Fruit fly (Drosophila melanogaster): ENCODE results near the gene CG16721.
A peak's percentile ranks its signal among the peaks of the same experiment; 100 is the strongest.

CG16721 gene

DNA sequence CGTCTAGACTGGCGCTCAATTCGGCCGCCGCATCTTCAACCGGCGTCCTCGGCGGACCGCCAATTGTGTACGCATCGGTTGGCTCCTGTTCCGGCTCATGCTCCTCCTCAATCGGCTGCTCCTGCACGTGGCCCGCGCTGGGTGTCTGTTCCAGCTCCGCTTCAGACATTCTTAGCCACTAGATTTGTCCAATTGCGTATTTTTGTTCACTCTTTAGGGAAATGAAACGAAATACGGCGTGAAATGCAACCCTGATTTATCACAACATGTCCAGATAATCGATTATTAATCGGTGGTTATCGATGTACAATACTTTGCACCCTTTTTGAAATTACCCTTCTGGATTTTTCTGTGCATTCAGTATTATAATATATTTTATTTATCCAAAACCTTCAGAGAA is 3.1 kb upstream of the CG16721 start, which contains the start of gene mof (continued):
- TF ChIP-seq tgo (GFP tag; IDR thresholded peaks at IDR 0.05) (no peak), CG8290 (GFP tag; optimal IDR thresholded peaks at IDR 0.05) (no peak), CG8290 (tag; optimal IDR thresholded peaks at IDR 0.05) (no peak), CG17186 (GFP tag; optimal IDR thresholded peaks at IDR 0.05) (no peak), Sry-δ (GFP tag; optimal IDR thresholded peaks at IDR 0.05) (peak; percentile 50), Scr (GFP tag; IDR thresholded peaks at IDR 0.05; ENCODE audit: partially characterized antibody) (peak; percentile 75), pzg (GFP tag; optimal IDR thresholded peaks at IDR 0.05) (peak; percentile 50), CG7928 (GFP tag; optimal IDR thresholded peaks at IDR 0.05) (peak; percentile 80), Lhr (GFP tag; optimal IDR thresholded peaks at IDR 0.05) (no peak), MBD-R2 (GFP tag; IDR thresholded peaks at IDR 0.05) (peak; percentile 79), Sin3A (optimal IDR thresholded peaks at IDR 0.05) (no peak), hbn (GFP tag; IDR thresholded peaks at IDR 0.05; ENCODE audit: partially characterized antibody) (peak; percentile 64), unc-4 (GFP tag; IDR thresholded peaks at IDR 0.05; ENCODE audit: partially characterized antibody) (peak; percentile 76), BEAF-32 (GFP tag; optimal IDR thresholded peaks at IDR 0.05) (peak; percentile 62), CG6813 (GFP tag; optimal IDR thresholded peaks at IDR 0.05) (no peak), Optix (GFP tag; IDR thresholded peaks at IDR 0.05) (no peak), CG4730 (GFP tag; IDR thresholded peaks at IDR 0.05) (no peak), CG3995 (GFP tag; optimal IDR thresholded peaks at IDR 0.05) (peak; percentile 44), zen2 (GFP tag; IDR thresholded peaks at IDR 0.05; ENCODE audit: partially characterized antibody) (peak; percentile 74), unpg (GFP tag; optimal IDR thresholded peaks at IDR 0.05) (no peak), seq (GFP tag; IDR thresholded peaks at IDR 0.05) (no peak), CG6791 (GFP tag; IDR thresholded peaks at IDR 0.05; ENCODE audit: partially characterized antibody) (peak; percentile 79), Doc3 (GFP tag; IDR thresholded peaks at IDR 0.05; ENCODE audit: partially characterized antibody) (peak; percentile 58), CG7963 (GFP tag; IDR thresholded peaks at IDR 0.05; ENCODE audit: partially characterized antibody) (peak; percentile 77), Elba2 (GFP tag; optimal IDR thresholded peaks at IDR 0.05) (peak; percentile 30), dysf (GFP tag; IDR thresholded peaks at IDR 0.05) (no peak), CG5953 (GFP tag; IDR thresholded peaks at IDR 0.05) (no peak)

DNA sequence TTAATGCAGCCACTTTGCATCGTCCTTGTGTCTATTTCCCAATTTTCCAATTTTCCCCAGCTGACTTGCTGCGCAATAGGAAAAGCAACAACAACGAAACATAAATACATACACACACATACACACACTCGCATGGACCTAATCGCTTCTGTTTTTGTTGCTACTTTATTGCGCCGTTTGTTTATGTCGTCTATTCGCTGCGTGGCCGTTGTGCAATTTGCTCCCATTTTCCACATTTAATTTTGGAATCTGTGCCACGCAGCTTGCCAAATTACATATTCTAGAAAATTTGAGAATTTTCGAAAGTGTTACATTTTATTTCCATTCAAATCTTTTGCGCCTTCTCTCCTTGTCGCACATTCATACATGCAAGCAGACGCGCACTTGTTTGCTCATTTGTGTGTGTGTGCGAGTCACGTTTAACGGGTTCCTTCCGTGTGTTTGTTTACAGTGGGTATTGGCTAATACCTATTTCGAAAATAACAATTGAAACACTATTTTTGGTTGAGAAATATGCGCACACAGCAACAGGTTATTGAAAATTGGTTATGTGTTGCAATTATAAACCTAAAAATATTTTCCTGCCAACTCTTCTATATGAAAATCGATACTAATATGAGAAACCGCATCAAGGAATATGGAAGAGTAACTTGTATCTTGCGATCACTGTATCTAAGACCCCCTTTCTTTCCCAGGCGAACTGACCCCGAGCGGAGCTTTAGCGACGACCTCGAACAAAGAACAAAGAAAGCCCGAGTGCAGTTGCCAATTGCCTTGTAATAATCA is 663 bp downstream of the CG16721 start:
- no peak for TF ChIP-seq dan (GFP tag; IDR thresholded peaks at IDR 0.05)
- peak; percentile 74 for TF ChIP-seq CG2120 (GFP tag; optimal IDR thresholded peaks at IDR 0.05)
- peak; percentile 26 for TF ChIP-seq CG2202 (tag; optimal IDR thresholded peaks at IDR 0.05)
- no peak for TF ChIP-seq unc-4 (GFP tag; IDR thresholded peaks at IDR 0.05; ENCODE audit: partially characterized antibody)
- peak; percentile 71 for TF ChIP-seq gem (tag; optimal IDR thresholded peaks at IDR 0.05)
- TF ChIP-seq CG4328 (GFP tag; optimal IDR thresholded peaks at IDR 0.05): peak; percentile 34
- TF ChIP-seq slbo (GFP tag; IDR thresholded peaks at IDR 0.05): peak; percentile 52
- no peak for TF ChIP-seq Dad (GFP tag; optimal IDR thresholded peaks at IDR 0.05)
- no peak for TF ChIP-seq cad (GFP tag; optimal IDR thresholded peaks at IDR 0.05)
- TF ChIP-seq cg (GFP tag; optimal IDR thresholded peaks at IDR 0.05): peak; percentile 95
- TF ChIP-seq Nf-YC (tag; optimal IDR thresholded peaks at IDR 0.05): peak; percentile 35
- TF ChIP-seq CG8089 (GFP tag; optimal IDR thresholded peaks at IDR 0.05): peak; percentile 29
- peak; percentile 31 for TF ChIP-seq CG34376 (GFP tag; optimal IDR thresholded peaks at IDR 0.05)
- TF ChIP-seq D (optimal IDR thresholded peaks at IDR 0.05): no peak
- peak; percentile 32 for TF ChIP-seq D (GFP tag; optimal IDR thresholded peaks at IDR 0.05)
- TF ChIP-seq hth (optimal IDR thresholded peaks at IDR 0.05): no peak
- no peak for TF ChIP-seq ftz-f1 (GFP tag; optimal IDR thresholded peaks at IDR 0.05)
- TF ChIP-seq CG10209 (GFP tag; optimal IDR thresholded peaks at IDR 0.05): peak; percentile 22
- 0 out of 2 replicates have a peak, but pooled peaks have one; percentile 39 for TF ChIP-seq CG6689 (GFP tag; IDR thresholded peaks at IDR 0.05)
- no peak for TF ChIP-seq CG34224 (GFP tag; IDR thresholded peaks at IDR 0.05; ENCODE audit: partially characterized antibody)
- TF ChIP-seq CG12744 (GFP tag; optimal IDR thresholded peaks at IDR 0.05): peak; percentile 26
- TF ChIP-seq CG4424 (GFP tag; optimal IDR thresholded peaks at IDR 0.05): peak; percentile 44
- peak; percentile 2 for TF ChIP-seq dm (GFP tag; optimal IDR thresholded peaks at IDR 0.05)
- TF ChIP-seq MESR4 (GFP tag; optimal IDR thresholded peaks at IDR 0.05): peak; percentile 8
- TF ChIP-seq sr (GFP tag; IDR thresholded peaks at IDR 0.05): no peak
